Worm (Caenorhabditis elegans): ENCODE measurements around the gene C50H2.7.

DNA sequence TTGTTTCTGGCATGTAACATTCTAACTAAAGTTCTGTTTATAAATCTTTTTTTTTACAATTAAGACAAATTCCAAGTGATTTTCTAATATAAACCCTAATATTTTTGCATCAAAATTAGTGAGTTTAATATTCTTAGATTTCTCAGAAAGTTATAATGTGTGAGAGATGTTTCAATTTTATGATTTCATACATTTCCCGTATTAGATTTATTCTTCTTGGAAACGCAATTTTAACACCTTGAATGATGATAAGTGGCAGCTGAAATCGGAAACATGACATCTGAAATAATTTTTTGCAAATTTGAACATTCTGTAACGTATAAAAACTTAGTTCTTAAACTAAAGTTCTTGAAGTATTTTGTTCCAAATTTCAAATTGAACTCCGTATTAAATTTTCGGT is 21.5 kb upstream of the C50H2.7 start:
- TF ChIP-seq egl-5 (tag; optimal IDR thresholded peaks at IDR 0.05) (no peak), nhr-28 (tag; optimal IDR thresholded peaks at IDR 0.05) (no peak), snpc-4 (tag; optimal IDR thresholded peaks at IDR 0.05) (no peak), nhr-25 (tag; optimal IDR thresholded peaks at IDR 0.05) (no peak), unc-39 (tag; optimal IDR thresholded peaks at IDR 0.05) (no peak), sea-2 (GFP tag; optimal IDR thresholded peaks at IDR 0.05) (no peak)
